Fruit fly (Drosophila melanogaster) whole organism: Measurements from ENCODE around the gene GC2.
"Not testable (repeated sequence)": the region's sequence is repeated elsewhere in the genome, so short reads cannot be mapped to it uniquely, and the experiment has no call there.

Experiments
- CG8478 ChIP-seq: fragments of >200 bp; optimal IDR thresholded peaks from 2 replicates; lab custom pipeline; 2018; ENCODE audit warnings: inconsistent platforms
- Dll ChIP-seq: fragments of >200 bp; optimal IDR thresholded peaks from 2 replicates; lab custom pipeline; 2017
- EcR ChIP-seq, 2 experiments: fragments of >200 bp; optimal IDR thresholded peaks; 2 replicates each; lab custom pipeline; 2017; ENCODE audit warnings: missing biosample characterization in 2 of 2, missing genetic modification characterization in 2 of 2, missing genetic modification reagents in 2 of 2
- pan ChIP-seq: fragments of >200 bp; optimal IDR thresholded peaks from 2 replicates; lab custom pipeline; 2017
- psq ChIP-seq: fragments of >200 bp; optimal IDR thresholded peaks from 2 replicates; lab custom pipeline; 2017
- usp ChIP-seq: fragments of >200 bp; optimal IDR thresholded peaks from 2 replicates; lab custom pipeline; 2017; ENCODE audit warnings: missing biosample characterization, missing genetic modification characterization, mixed read lengths

The GC2 gene

DNA sequence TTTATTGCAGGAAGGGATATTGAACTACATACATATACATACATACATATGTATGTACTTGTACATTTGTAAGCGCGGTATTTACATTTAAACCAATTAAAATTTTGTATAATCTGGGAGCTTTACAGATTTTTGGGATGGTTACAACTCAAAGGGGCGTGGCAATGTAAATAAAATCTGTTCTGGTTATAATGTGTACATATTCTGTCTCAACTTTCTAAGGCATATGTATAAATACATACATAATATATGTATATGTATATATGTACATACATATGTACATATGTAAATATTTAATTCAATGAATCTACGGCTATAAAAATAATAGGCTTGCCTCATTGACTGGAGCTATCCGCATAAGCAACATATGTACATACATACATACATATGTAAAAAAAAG lies 14.1 kb upstream of the GC2 start:
- no peak for TF ChIP-seq pan (lab: Kevin White, UChicago)
- TF ChIP-seq usp (GFP tag; lab: Kevin White, UChicago): no peak
- no peak for TF ChIP-seq EcR (GFP tag; optimal IDR thresholded peaks at IDR 0.05; lab: Kevin White, UChicago)
- no peak for TF ChIP-seq Dll
- TF ChIP-seq psq: no peak
- no peak for TF ChIP-seq CG8478 (lab: Kevin White, UChicago)

DNA sequence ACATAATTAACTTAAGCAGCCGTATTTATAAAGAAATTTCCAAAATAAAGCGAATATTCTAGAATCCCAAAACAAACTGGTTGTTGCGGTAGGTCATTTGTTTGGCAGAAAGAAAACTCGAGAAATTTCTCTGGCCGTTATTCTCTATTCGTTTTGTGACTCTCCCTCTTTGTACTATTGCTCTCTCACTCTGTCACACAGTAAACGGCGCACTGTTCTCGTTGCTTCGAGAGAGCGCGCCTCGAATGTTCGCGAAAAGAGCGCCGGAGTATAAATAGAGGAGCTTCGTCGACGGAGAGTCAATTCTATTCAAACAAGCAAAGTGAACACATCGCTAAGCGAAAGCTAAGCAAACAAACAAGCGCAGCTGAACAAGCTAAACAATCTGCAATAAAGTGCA lies 13.3 kb upstream of the GC2 start, which contains the start of gene Hsp70Ab:
Gene Hsp70Ab, plus strand, starts transcription at position 301 of the 400 bp plus-strand sequence.
- not testable (repeated sequence) for TF ChIP-seq pan (lab: Kevin White, UChicago); psq; Dll

DNA sequence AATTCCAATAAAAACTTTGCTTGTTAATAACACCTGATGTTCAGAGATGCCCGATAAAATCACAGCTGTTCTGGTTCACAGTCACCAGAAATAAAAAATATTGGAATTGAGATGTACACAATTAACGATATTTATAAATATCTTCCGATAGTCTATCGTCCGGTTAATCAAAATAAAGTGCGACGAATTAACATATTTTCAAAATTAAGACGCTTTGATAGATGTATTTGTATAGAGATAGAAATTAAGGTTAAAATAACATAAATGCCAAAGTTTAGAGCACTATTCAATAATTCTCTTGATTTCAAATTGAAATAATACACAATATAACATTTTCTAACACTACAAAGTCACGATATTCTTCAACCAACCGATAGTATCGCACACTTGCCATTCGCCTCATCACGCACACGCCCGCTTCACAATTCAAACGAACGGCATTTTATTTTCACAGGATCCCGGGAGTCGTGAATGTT lies 8.7 kb upstream of the GC2 start, which contains the start of the genes CG3281 and aurA:
Gene CG3281, minus strand, starts transcription at position 67 of the 476 bp plus-strand sequence.
Gene aurA, plus strand, starts transcription at position 386 of the 476 bp plus-strand sequence.
- TF ChIP-seq CG8478 (lab: Kevin White, UChicago) (no peak), pan (lab: Kevin White, UChicago) (no peak), usp (GFP tag; lab: Kevin White, UChicago) (no peak), Dll (no peak), EcR (GFP tag; optimal IDR thresholded peaks at IDR 0.05; lab: Kevin White, UChicago) (no peak), psq (no peak)

DNA sequence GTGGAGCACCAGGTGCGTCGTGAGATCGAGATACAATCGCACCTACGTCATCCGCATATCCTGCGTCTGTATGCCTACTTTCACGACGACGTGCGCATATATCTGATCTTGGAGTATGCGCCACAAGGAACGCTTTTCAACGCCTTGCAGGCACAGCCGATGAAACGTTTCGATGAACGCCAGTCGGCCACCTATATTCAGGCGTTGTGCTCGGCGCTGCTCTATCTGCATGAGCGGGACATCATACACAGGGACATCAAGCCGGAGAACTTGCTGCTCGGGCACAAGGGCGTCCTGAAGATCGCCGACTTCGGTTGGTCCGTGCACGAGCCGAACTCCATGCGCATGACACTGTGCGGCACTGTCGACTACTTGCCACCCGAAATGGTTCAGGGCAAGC lies 7.5 kb upstream of the GC2 start:
- no peak for TF ChIP-seq psq
- no peak for TF ChIP-seq CG8478 (lab: Kevin White, UChicago)
- no peak for TF ChIP-seq pan (lab: Kevin White, UChicago)
- no peak for TF ChIP-seq usp (GFP tag; lab: Kevin White, UChicago)
- no peak for TF ChIP-seq Dll
- TF ChIP-seq EcR (GFP tag; optimal IDR thresholded peaks at IDR 0.05; lab: Kevin White, UChicago): no peak

DNA sequence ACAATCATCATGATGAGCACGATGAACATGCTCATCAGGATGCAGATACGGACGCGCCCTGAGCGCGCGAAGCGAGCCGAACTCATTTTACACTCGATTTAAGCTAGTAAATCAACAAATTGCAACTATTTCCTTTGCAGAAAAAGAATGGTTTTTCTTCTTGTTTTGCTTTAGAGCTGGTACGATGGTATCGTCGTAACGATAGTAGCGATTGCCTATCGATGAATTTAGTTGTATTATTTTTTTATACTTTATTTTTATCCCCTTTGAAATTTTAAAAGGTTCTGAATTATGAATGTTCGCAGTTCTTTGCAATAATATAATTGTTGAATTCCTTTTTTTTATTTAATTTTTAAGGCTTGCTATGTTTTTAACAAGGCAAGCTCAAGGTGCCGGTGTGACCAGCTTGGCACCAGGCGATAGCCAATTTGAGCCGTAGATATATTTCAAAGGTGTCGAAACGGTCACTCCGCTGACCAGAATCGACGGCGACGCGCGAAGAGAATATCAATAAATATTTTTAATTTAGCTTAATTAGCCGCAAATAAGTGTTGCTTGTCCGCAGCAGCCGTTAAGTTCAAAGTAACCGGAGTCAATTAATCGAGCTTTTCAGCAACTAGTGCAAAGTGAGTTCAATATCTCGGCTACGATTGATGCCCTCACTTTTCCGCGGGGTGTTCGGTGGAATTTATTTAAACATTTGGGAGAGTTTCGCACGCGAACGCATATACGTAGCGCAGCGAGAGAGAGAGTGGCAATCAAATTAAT lies 4.0 kb upstream of the GC2 start, which contains the start of the genes CG12213 and GC1:
Gene CG12213, minus strand, starts transcription at position 430 of the 768 bp plus-strand sequence.
Gene GC1, plus strand, starts transcription at position 447 of the 768 bp plus-strand sequence.
- no peak for TF ChIP-seq CG8478 (lab: Kevin White, UChicago)
- no peak for TF ChIP-seq psq
- no peak for TF ChIP-seq pan (lab: Kevin White, UChicago)
- TF ChIP-seq usp (GFP tag; lab: Kevin White, UChicago): no peak
- no peak for TF ChIP-seq EcR (GFP tag; optimal IDR thresholded peaks at IDR 0.05; lab: Kevin White, UChicago)
- no peak for TF ChIP-seq Dll

DNA sequence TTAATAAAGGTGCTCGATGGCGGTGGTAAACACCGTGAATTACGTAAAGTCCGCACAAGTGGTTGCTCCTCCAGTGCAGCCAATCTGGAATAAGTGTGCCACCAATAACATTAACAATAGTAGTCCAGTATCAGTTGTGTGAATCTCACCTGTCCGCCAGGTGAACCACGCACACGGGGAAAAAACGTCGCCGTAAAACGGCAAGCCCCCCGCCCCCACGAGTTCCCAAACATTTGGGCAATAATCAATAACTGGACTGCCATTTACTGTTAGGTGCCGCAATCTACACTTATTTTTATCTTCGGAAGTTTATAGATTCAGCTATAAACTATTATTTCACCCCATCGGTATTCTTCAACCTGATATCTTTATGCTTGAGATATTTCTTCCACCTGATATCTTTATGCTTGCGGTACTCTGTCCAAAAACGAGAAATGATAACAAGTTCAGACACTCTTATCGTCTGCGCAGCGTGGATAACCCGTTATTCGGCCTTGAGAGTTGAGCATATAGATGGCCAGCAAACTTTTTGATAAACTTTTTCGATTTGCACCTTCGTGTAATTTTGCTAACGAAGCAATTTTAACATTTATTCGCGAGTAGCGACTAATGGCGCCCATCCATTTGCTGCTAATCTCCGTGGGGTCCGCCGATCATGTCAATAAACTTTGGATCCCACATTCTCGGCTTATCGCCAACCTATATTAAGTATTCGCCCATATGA lies 3.3 kb upstream of the GC2 start:
- TF ChIP-seq usp (GFP tag; lab: Kevin White, UChicago): no peak
- TF ChIP-seq psq: no peak
- no peak for TF ChIP-seq CG8478 (lab: Kevin White, UChicago)
- TF ChIP-seq Dll: no peak
- TF ChIP-seq EcR (GFP tag; optimal IDR thresholded peaks at IDR 0.05; lab: Kevin White, UChicago): no peak
- no peak for TF ChIP-seq pan (lab: Kevin White, UChicago)

DNA sequence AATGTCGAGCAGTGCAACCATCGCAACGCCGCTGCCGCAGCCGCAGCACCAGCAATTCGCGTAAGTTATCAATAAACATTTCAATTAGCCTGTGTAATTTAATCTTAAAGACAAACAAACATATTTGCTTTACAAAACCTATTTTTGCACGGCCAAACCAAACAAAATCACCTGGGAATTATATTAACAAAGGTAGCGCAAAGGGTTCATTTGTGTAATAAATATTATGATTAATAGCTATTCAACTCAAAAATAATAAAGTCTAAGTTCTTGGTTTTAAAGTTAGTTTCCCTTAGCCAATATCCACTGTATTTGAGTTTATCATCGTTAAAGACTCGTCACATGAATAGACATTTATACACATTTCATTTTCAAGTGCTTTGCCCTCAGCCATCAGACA lies 2.3 kb upstream of the GC2 start:
- TF ChIP-seq EcR (GFP tag; optimal IDR thresholded peaks at IDR 0.05; lab: Kevin White, UChicago) (no peak), Dll (no peak), pan (lab: Kevin White, UChicago) (no peak), psq (no peak), CG8478 (lab: Kevin White, UChicago) (no peak), usp (GFP tag; lab: Kevin White, UChicago) (no peak)

DNA sequence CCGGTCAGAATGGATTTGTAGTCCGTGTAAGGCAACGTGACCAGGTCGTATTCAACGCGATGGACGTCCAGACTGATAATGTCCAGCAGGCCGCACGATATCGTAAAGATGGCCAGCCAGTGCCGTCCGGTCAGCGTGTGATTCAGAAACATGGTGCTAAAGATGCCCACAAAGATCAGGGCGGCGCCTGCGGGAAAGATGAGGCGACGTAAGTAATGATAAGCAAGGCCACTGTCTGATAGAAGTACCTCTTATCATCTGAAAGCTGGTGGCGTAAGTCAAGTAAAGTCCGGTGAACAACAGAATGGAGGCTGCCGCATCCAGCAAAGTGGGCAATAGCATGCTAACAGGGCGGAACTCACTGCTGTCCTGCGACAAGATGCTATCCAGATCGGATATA lies 2.3 kb downstream of the GC2 start:
- TF ChIP-seq EcR (GFP tag; optimal IDR thresholded peaks at IDR 0.05; lab: Kevin White, UChicago) (no peak), usp (GFP tag; lab: Kevin White, UChicago) (no peak), Dll (no peak), CG8478 (lab: Kevin White, UChicago) (no peak)

DNA sequence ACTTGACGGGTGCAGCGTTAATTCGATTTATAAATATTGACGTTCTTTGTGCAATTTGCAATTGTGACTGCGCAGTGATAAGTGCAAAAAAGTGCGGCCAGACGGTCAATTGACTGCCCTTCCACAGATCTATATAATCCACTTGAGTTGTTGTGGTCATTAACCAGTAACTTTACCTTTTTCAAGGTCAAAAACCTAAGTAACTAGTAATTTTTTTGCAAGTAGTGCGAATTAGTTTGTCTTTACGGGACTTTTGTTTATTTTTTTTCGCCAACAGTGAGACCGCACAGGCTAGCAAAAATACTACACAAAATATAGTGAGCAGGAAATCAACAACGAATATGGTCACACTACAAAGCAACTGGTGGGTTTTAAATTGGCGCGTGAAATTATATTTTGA lies 3.1 kb downstream of the GC2 start, which contains the start of gene Tango9:
Gene Tango9, minus strand, starts transcription at position 280 of the 400 bp plus-strand sequence.
- no peak for TF ChIP-seq EcR (GFP tag; optimal IDR thresholded peaks at IDR 0.05; lab: Kevin White, UChicago)

DNA sequence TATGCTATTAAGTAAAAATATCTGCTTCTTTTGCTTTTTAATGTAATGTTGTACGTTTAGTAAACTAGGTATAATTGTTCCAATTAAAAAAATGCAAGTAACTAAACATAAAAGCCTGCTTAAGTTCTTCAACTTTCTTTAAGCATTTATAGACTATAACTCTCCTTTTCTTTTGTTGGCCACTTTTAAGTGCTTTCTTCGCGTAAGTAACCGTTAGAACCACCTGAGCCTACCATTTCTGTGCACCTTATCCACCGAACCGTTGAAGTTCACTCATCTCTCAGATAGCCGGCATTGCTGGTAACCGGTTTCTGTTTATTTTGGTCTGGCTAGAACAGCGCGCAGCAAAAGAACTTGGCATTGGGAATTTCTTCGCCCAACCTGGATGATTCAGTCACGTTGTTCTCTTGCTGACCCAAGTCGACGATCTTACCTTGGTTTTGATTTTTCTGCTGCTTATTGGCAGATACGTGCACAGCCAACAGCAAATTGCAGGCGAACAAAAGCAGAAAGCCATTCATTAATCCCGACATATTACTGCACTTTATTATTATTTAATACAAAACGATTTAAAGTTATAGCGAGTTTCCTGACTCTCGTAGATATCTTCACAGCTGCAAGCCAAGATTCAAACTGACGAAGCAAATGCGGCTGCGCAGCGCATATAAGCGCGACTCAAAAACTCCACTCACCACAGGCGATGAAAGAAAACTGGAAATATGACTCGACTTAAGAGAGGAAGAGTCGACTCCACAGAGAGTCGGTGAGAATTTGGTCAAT lies 5.3 kb downstream of the GC2 start, which contains the start of gene CG10005:
Gene CG10005, minus strand, starts transcription at position 642 of the 780 bp plus-strand sequence.
- no peak for TF ChIP-seq pan (lab: Kevin White, UChicago)
- peak in 1 of 2 experiments; percentile 67 for TF ChIP-seq EcR (GFP tag; optimal IDR thresholded peaks at IDR 0.05; lab: Kevin White, UChicago)

DNA sequence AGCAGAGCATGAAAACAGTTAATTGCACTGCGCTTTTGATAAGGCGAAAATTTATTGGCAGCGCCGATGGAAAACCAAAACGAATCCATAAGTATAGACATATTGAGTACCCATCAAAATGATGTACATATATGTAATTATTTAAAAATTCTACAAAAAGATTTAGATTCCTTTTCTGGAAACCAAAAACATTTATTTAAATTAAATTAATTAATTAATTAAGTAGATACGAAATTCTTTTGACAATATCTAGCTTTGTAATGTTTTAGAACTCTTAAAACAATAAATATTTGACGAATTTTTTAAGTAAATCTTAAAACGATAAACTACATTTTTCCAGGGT lies 5.8 kb downstream of the GC2 start:
- TF ChIP-seq psq (no peak), pan (lab: Kevin White, UChicago) (peak; percentile 44)

DNA sequence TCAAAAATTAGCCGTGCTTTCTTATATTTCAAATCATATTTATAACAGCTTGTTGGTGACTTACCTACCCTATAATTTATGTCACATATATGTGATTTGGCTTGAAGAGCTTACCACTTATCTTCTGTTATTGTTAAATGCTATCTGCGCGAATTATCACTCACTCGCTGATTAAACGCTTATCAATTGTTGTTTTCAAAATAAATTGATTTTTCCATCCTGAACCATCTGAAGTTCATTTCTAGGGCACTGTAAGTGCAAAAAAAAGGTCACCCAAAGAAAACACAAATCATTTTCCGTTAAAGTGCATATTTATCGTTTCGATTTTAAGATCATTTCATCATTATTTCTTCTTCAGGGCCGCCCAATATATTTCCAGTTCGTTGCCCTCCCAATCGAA lies 6.8 kb downstream of the GC2 start:
- TF ChIP-seq CG8478 (lab: Kevin White, UChicago): no peak
- TF ChIP-seq EcR (GFP tag; optimal IDR thresholded peaks at IDR 0.05; lab: Kevin White, UChicago): no peak
- TF ChIP-seq psq: no peak
- TF ChIP-seq usp (GFP tag; lab: Kevin White, UChicago): no peak
